Worm (Caenorhabditis elegans): Measurements from ENCODE around the gene col-171.

DNA sequence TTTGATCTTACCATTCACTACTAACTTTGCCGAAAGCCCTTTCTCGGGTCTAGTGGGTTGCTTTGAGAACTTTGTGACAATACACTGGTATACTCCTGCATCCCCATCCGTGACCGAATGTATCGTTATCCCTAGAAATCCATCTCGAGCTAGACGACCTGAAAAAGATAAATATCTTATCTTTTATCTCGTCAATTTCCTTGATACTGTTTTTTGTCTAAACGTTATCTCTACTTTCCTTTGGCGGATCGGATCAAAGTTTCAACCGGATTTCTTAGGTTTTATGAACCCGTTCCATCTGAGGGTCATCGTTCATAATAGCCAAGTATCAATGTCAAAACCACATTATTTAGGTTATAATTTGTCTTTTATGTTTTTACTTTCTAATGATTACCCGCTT lies 50.4 kb downstream of the col-171 start:
- TF ChIP-seq ama-1 (optimal IDR thresholded peaks at IDR 0.05): no peak
- no peak for TF ChIP-seq nhr-232 (tag; optimal IDR thresholded peaks at IDR 0.05)
- no peak for TF ChIP-seq hlh-30 (tag; optimal IDR thresholded peaks at IDR 0.05; ENCODE audit: insufficient read depth)
- no peak for TF ChIP-seq pqm-1 (tag; optimal IDR thresholded peaks at IDR 0.05)
- no peak for TF ChIP-seq ceh-31 (tag; optimal IDR thresholded peaks at IDR 0.05)
- no peak for TF ChIP-seq fkh-10 (GFP tag; optimal IDR thresholded peaks at IDR 0.05)
- no peak for TF ChIP-seq elt-4 (tag; optimal IDR thresholded peaks at IDR 0.05)
- no peak for TF ChIP-seq madf-2 (tag; optimal IDR thresholded peaks at IDR 0.05)
- TF ChIP-seq ttx-3 (tag; optimal IDR thresholded peaks at IDR 0.05): no peak
- no peak for TF ChIP-seq che-1 (tag; optimal IDR thresholded peaks at IDR 0.05)
- TF ChIP-seq pat-9 (tag; optimal IDR thresholded peaks at IDR 0.05): no peak
- no peak for TF ChIP-seq F13H6.1 (tag; optimal IDR thresholded peaks at IDR 0.05)
- TF ChIP-seq pax-1 (tag; optimal IDR thresholded peaks at IDR 0.05): no peak

Measured in whole organism, late embryonic.